Fruit fly (Drosophila melanogaster) Kc167 (cell line): Measurements from ENCODE around the gene nompC.

Source experiments
- Myc ChIP-seq: fragments of >200 bp; optimal IDR thresholded peaks from 2 replicates; lab custom pipeline; 2017; ENCODE audit warnings: missing external identifiers
- Sin3A ChIP-seq: fragments of >200 bp; optimal IDR thresholded peaks from 2 replicates; lab custom pipeline; 2018; ENCODE audit warnings: missing external identifiers
- h ChIP-seq: fragments of >200 bp; optimal IDR thresholded peaks from 3 replicates; lab custom pipeline; 2018; ENCODE audit warnings: missing external identifiers
- insv ChIP-seq: fragments of >200 bp; optimal IDR thresholded peaks from 3 replicates; lab custom pipeline; 2018; ENCODE audit warnings: missing external identifiers
- psq ChIP-seq: fragments of >200 bp; optimal IDR thresholded peaks from 2 replicates; lab custom pipeline; 2017; ENCODE audit warnings: missing external identifiers
- ttk ChIP-seq: sonication (Bioruptor generic); optimal IDR thresholded peaks from 2 replicates; lab custom pipeline; 2017; ENCODE audit warnings: missing external identifiers

DNA sequence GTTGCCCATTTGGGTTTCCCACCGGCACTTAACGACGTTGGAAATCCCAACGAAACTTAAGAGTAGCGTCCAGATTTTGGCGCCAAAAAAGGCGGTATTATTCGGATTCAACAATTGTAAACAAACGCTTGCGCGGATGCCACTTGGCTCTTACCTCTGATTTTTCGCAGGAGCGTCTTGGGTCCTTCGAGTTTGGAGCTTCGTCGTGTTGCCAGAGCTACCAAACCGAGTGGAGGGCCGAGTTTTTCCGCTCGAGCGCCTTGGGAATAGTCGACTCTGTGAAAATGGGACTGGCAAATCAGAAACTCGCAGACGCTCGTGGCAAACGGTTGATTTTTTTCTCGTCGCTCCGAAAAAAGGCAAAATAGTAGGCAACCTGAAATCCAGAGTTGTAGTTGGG is at the start of gene nompC:
- TF ChIP-seq psq (lab: Kevin White, UChicago), result no peak
- no peak for TF ChIP-seq insv (lab: Kevin White, UChicago)
- no peak for TF ChIP-seq ttk (lab: Kevin White, UChicago)
- TF ChIP-seq Myc, result no peak
- TF ChIP-seq Sin3A (lab: Kevin White, UChicago), result no peak
- no peak for TF ChIP-seq h (lab: Kevin White, UChicago)
